Fruit fly (Drosophila melanogaster): ENCODE data around the gene pip.

pip gene

DNA sequence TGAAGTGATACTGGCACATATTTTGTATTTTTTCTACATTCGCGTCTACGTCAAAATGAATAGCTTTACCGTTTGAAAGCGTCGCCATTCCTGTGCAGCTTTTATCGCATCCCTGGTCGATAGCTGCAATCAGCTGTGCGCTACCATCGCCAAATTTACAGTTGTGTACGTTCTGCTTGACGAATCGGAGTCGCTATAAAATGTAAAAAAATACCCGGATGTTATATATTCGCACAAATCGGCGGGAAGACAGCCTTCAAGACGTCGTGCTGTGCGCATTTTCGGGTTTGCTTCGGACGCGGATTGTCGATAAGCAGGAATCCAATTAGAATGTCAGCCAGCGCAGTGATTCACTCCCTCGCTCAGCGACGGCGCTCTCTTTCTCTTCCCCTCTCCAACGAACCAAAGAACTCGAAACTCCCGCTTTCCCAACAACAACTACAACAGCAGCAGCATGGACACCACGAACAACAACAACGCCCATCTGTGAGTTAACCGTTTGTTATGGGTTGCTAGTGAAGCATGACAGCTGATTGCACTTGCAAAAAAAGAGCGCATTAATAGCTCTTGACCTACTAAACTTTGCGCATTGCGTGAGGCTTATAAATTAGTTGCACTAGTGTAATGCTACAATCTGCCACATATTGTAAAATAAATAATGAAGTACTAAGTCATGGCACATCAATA lies 42.7 kb downstream of the pip start (continued):
- TF ChIP-seq dmrt11E (tag; optimal IDR thresholded peaks at IDR 0.05) (no peak), CG6791 (GFP tag; IDR thresholded peaks at IDR 0.05; ENCODE audit: partially characterized antibody) (no peak), CG4617 (GFP tag; optimal IDR thresholded peaks at IDR 0.05; ENCODE audit: borderline replicate concordance) (peak; percentile 20), pita (GFP tag; optimal IDR thresholded peaks at IDR 0.05) (peak; percentile 50), mirr (GFP tag; optimal IDR thresholded peaks at IDR 0.05) (peak; percentile 8), ftz-f1 (GFP tag; optimal IDR thresholded peaks at IDR 0.05) (no peak), lov (optimal IDR thresholded peaks at IDR 0.05) (no peak), lov (GFP tag; IDR thresholded peaks at IDR 0.05) (0 out of 3 replicates have a peak, but pooled peaks have one; percentile 39), CG11456 (GFP tag; IDR thresholded peaks at IDR 0.05) (no peak), yki (optimal IDR thresholded peaks at IDR 0.05) (peak; percentile 10), shn (GFP tag; optimal IDR thresholded peaks at IDR 0.05) (no peak), Taf1 (GFP tag; IDR thresholded peaks at IDR 0.05) (no peak), CG7987 (GFP tag; optimal IDR thresholded peaks at IDR 0.05) (no peak), D (optimal IDR thresholded peaks at IDR 0.05) (no peak), D (GFP tag; optimal IDR thresholded peaks at IDR 0.05) (no peak), tap (tag; optimal IDR thresholded peaks at IDR 0.05) (no peak), croc (GFP tag; conservative IDR thresholded peaks at IDR 0.05) (no peak), CG6689 (GFP tag; IDR thresholded peaks at IDR 0.05) (no peak), CG14050 (GFP tag; IDR thresholded peaks at IDR 0.05) (no peak), knrl (GFP tag; IDR thresholded peaks at IDR 0.05; ENCODE audit: partially characterized antibody) (no peak; the same call in 2 of the 3 replicates), al (GFP tag; IDR thresholded peaks at IDR 0.05) (no peak), insv (GFP tag; optimal IDR thresholded peaks at IDR 0.05) (peak; percentile 51 to 93), Nf-YB (GFP tag; optimal IDR thresholded peaks at IDR 0.05) (no peak), CG11696 (GFP tag; IDR thresholded peaks at IDR 0.05) (no peak), CG4404 (GFP tag; IDR thresholded peaks at IDR 0.05) (no peak), CG12219 (GFP tag; optimal IDR thresholded peaks at IDR 0.05) (no peak), CG8944 (GFP tag; optimal IDR thresholded peaks at IDR 0.05) (no peak), HLH3B (GFP tag; IDR thresholded peaks at IDR 0.05) (no peak), sisA (GFP tag; IDR thresholded peaks at IDR 0.05) (no peak), lab (GFP tag; optimal IDR thresholded peaks at IDR 0.05) (no peak), CG1603 (tag; optimal IDR thresholded peaks at IDR 0.05) (no peak), CG13894 (tag; optimal IDR thresholded peaks at IDR 0.05) (peak; percentile 29), sob (GFP tag; IDR thresholded peaks at IDR 0.05) (0 out of 2 replicates have a peak, but pooled peaks have one; percentile 4), CG17612 (GFP tag; IDR thresholded peaks at IDR 0.05) (no peak), H15 (GFP tag; IDR thresholded peaks at IDR 0.05) (no peak), Dad (GFP tag; optimal IDR thresholded peaks at IDR 0.05) (no peak), CG4360 (GFP tag; IDR thresholded peaks at IDR 0.05) (peak; percentile 99), Trl (optimal IDR thresholded peaks at IDR 0.05) (peak; percentile 77), Trl (GFP tag; optimal IDR thresholded peaks at IDR 0.05) (no peak), scrt (GFP tag; optimal IDR thresholded peaks at IDR 0.05) (peak; percentile 17), Sry-δ (GFP tag; optimal IDR thresholded peaks at IDR 0.05) (peak; percentile 88), CG17802 (tag; optimal IDR thresholded peaks at IDR 0.05) (no peak), CG9609 (GFP tag; optimal IDR thresholded peaks at IDR 0.05) (no peak), gsb-n (tag; optimal IDR thresholded peaks at IDR 0.05) (peak; percentile 73), zfh2 (GFP tag; optimal IDR thresholded peaks at IDR 0.05) (no peak), gfzf (GFP tag; optimal IDR thresholded peaks at IDR 0.05) (peak; percentile 0), cad (GFP tag; optimal IDR thresholded peaks at IDR 0.05) (no peak), Poxn (GFP tag; IDR thresholded peaks at IDR 0.05) (no peak), ewg (GFP tag; optimal IDR thresholded peaks at IDR 0.05) (no peak), pros (GFP tag; optimal IDR thresholded peaks at IDR 0.05) (peak; percentile 55), Vsx1 (GFP tag; optimal IDR thresholded peaks at IDR 0.05) (no peak), bowl (GFP tag; IDR thresholded peaks at IDR 0.05) (no peak)
